Worm (Caenorhabditis elegans) whole organism, mixed stage, embryonic: ENCODE measurements around the gene R08B4.3.

Source experiments
- M03D4.4 ChIP-seq: sonication (generic microtip); optimal IDR thresholded peaks from 2 replicates; lab custom pipeline; 2017; ENCODE audit warnings: mild to moderate bottlenecking, missing genetic modification characterization, missing compliant biosample characterization
- blmp-1 ChIP-seq: fragments of 150-350 bp; optimal IDR thresholded peaks from 2 replicates; lab custom pipeline; 2014; ENCODE audit warnings: missing biosample characterization, missing genetic modification characterization
- ceh-39 ChIP-seq: fragments of 150-350 bp; optimal IDR thresholded peaks from 2 replicates; lab custom pipeline; 2014; ENCODE audit warnings: missing biosample characterization, missing genetic modification characterization
- ceh-83 ChIP-seq: fragments of 200-800 bp; sonication (Bioruptor generic); optimal IDR thresholded peaks from 2 replicates; lab custom pipeline; 2018; ENCODE audit warnings: mild to moderate bottlenecking, missing genetic modification characterization, missing compliant biosample characterization
- ces-1 ChIP-seq: fragments of 150-350 bp; optimal IDR thresholded peaks from 2 replicates; lab custom pipeline; 2014; ENCODE audit warnings: missing biosample characterization, missing genetic modification reagents, missing genetic modification characterization
- drap-1 ChIP-seq: fragments of 200-800 bp; sonication (Bioruptor generic); optimal IDR thresholded peaks from 3 replicates; lab custom pipeline; 2018; ENCODE audit warnings: mild to moderate bottlenecking, missing genetic modification characterization, missing compliant biosample characterization
- elt-1 ChIP-seq: sonication (generic microtip); optimal IDR thresholded peaks from 2 replicates; lab custom pipeline; 2017; ENCODE audit warnings: missing genetic modification characterization, mild to moderate bottlenecking, missing compliant biosample characterization, antibody characterized with exemption, moderate library complexity, borderline replicate concordance; ENCODE audit not compliant: insufficient read depth
- elt-3 ChIP-seq: fragments of 150-350 bp; optimal IDR thresholded peaks from 2 replicates; lab custom pipeline; 2014; ENCODE audit warnings: missing biosample characterization, missing genetic modification characterization
- flh-1 ChIP-seq: fragments of 200-800 bp; sonication (Bioruptor generic); optimal IDR thresholded peaks from 2 replicates; lab custom pipeline; 2018; ENCODE audit warnings: mild to moderate bottlenecking, missing genetic modification characterization, moderate library complexity, missing compliant biosample characterization
- ham-2 ChIP-seq: fragments of 200-800 bp; sonication (Bioruptor generic); optimal IDR thresholded peaks from 2 replicates; lab custom pipeline; 2018; ENCODE audit warnings: mild to moderate bottlenecking, missing genetic modification characterization, missing compliant biosample characterization
- hlh-1 ChIP-seq: fragments of 150-350 bp; optimal IDR thresholded peaks from 2 replicates; lab custom pipeline; 2014; ENCODE audit warnings: missing biosample characterization, missing genetic modification reagents, missing genetic modification characterization
- lin-13 ChIP-seq: fragments of 150-350 bp; optimal IDR thresholded peaks from 2 replicates; lab custom pipeline; 2014; ENCODE audit warnings: missing biosample characterization, missing genetic modification characterization
- lin-32 ChIP-seq: fragments of 200-800 bp; sonication (Bioruptor generic); optimal IDR thresholded peaks from 2 replicates; lab custom pipeline; 2018; ENCODE audit warnings: mild to moderate bottlenecking, missing genetic modification characterization, missing compliant biosample characterization
- mab-5 ChIP-seq: fragments of 150-350 bp; optimal IDR thresholded peaks from 2 replicates; lab custom pipeline; 2014; ENCODE audit warnings: missing biosample characterization, missing genetic modification characterization
- nhr-28 ChIP-seq: fragments of 150-350 bp; optimal IDR thresholded peaks from 2 replicates; lab custom pipeline; 2014; ENCODE audit warnings: missing biosample characterization, missing genetic modification characterization
- nhr-76 ChIP-seq: sonication (generic microtip); optimal IDR thresholded peaks from 2 replicates; lab custom pipeline; 2017; ENCODE audit warnings: missing biosample characterization, missing genetic modification characterization
- snpc-4 ChIP-seq: fragments of 150-350 bp; optimal IDR thresholded peaks from 2 replicates; lab custom pipeline; 2014; ENCODE audit warnings: missing biosample characterization, missing genetic modification characterization
- sptf-1 ChIP-seq: sonication (generic microtip); optimal IDR thresholded peaks from 2 replicates; lab custom pipeline; 2017; ENCODE audit warnings: mild to moderate bottlenecking, missing genetic modification characterization, moderate library complexity, missing compliant biosample characterization
- tbx-8 ChIP-seq: fragments of 200-800 bp; sonication (Bioruptor generic); optimal IDR thresholded peaks from 2 replicates; lab custom pipeline; 2018; ENCODE audit warnings: mild to moderate bottlenecking, missing genetic modification characterization, moderate library complexity, missing compliant biosample characterization
- unc-120 ChIP-seq: sonication (generic microtip); optimal IDR thresholded peaks from 2 replicates; lab custom pipeline; 2017; ENCODE audit warnings: missing genetic modification characterization, missing compliant biosample characterization; ENCODE audit not compliant: poor library complexity, severe bottlenecking
- unc-39 ChIP-seq: fragments of 150-350 bp; optimal IDR thresholded peaks from 2 replicates; lab custom pipeline; 2014; ENCODE audit warnings: missing biosample characterization, missing genetic modification characterization
- zip-8 ChIP-seq: fragments of 150-350 bp; optimal IDR thresholded peaks from 2 replicates; lab custom pipeline; 2014; ENCODE audit warnings: missing biosample characterization, missing genetic modification characterization
- ztf-11 ChIP-seq: fragments of 150-350 bp; optimal IDR thresholded peaks from 2 replicates; lab custom pipeline; 2014; ENCODE audit warnings: missing biosample characterization, missing genetic modification characterization

Gene R08B4.3

ce11 chrX:11076491-11076890 is 44.3 kb downstream of the R08B4.3 start, which contains the start of gene W04G3.12:
W04G3.12 (minus strand) TSS chrX:11076801.
- TF ChIP-seq lin-13 (tag; lab: Kevin White, UChicago) (no peak), unc-120 (tag; lab: Kevin White, UChicago) (no peak), unc-39 (no peak), drap-1 (GFP tag; lab: Kevin White, UChicago) (no peak), nhr-76 (tag; lab: Kevin White, UChicago) (no peak), zip-8 (tag; lab: Kevin White, UChicago) (no peak), ham-2 (no peak), ztf-11 (tag; lab: Kevin White, UChicago) (no peak), hlh-1 (tag; lab: Kevin White, UChicago) (no peak), lin-32 (GFP tag; lab: Kevin White, UChicago) (no peak), M03D4.4 (no peak), blmp-1 (tag; lab: Kevin White, UChicago) (no peak)
- TF ChIP-seq, all 35 proteins: peak for 0

DNA sequence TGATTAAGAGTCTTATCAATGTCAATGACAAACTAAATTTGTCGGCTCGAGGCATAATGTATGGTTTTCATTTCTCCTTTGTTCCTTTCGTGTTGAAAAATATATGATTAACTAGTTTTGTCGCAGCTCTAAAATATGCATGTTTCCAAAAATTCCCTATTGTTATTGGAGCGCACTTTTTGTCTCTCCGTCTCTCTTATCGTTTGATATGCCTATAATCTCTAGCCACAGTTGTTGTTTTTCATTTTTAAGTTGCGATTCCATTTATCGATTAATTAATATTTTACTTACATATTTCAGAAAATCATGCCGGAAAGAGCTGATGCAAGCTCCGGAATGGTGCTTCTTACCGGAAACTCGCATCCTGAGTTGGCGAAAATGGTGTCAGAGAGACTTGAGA is 47.4 kb downstream of the R08B4.3 start, which contains the start of gene W04G3.5:
W04G3.5 (plus strand) TSS at position 301 of the 400 bp plus-strand sequence.
- TF ChIP-seq ceh-83, result no peak
- TF ChIP-seq unc-120 (tag; lab: Kevin White, UChicago), result no peak
- no peak for TF ChIP-seq ces-1 (GFP tag; lab: Kevin White, UChicago)
- TF ChIP-seq lin-13 (tag; lab: Kevin White, UChicago), result no peak
- TF ChIP-seq sptf-1 (tag; lab: Kevin White, UChicago), result no peak
- TF ChIP-seq nhr-76 (tag; lab: Kevin White, UChicago), result no peak
- TF ChIP-seq ztf-11 (tag; lab: Kevin White, UChicago), result no peak
- TF ChIP-seq elt-1 (tag; lab: Kevin White, UChicago), result no peak
- TF ChIP-seq elt-3 (tag; lab: Kevin White, UChicago), result no peak
- no peak for TF ChIP-seq mab-5
- TF ChIP-seq flh-1 (GFP tag; lab: Kevin White, UChicago), result no peak
- no peak for TF ChIP-seq nhr-28 (tag; lab: Kevin White, UChicago)
- TF ChIP-seq snpc-4 (tag; lab: Kevin White, UChicago), result no peak
- TF ChIP-seq unc-39, result no peak
- no peak for TF ChIP-seq ceh-39
- no peak for TF ChIP-seq tbx-8 (GFP tag; lab: Kevin White, UChicago)
- no peak for TF ChIP-seq hlh-1 (tag; lab: Kevin White, UChicago)

- TF ChIP-seq nhr-76 (tag; lab: Kevin White, UChicago), result no peak
- TF ChIP-seq lin-13 (tag; lab: Kevin White, UChicago), result peak; percentile 22
- TF ChIP-seq, all 35 proteins: peak for 1
These were observed 48.1 kb downstream of the R08B4.3 start for ce11 chrX:11072701-11073100.
